Fruit fly (Drosophila melanogaster) whole organism, embryonic: ENCODE measurements around the gene CG12398.
A peak's percentile ranks its signal among the peaks of the same experiment; 100 is the strongest.

Experiments used
- Atf6 ChIP-seq: fragments of 200-800 bp; sonication (Bioruptor generic); IDR thresholded peaks from 2 replicates; pipeline ENCODE4 v1.3.6; 2022; ENCODE audit warnings: missing biosample characterization, missing genetic modification characterization
- Awh ChIP-seq: fragments of 200-800 bp; sonication (Bioruptor generic); IDR thresholded peaks from 2 replicates; pipeline ENCODE4, ENCODE4 v1.3.6; 2022; ENCODE audit warnings: missing biosample characterization, missing genetic modification characterization
- Bdp1 ChIP-seq: fragments of 200-800 bp; sonication (Bioruptor generic); optimal IDR thresholded peaks from 3 replicates; lab custom pipeline; 2016; ENCODE audit warnings: missing biosample characterization, missing genetic modification characterization
- Bgb ChIP-seq: fragments of 200-800 bp; sonication (Bioruptor generic); IDR thresholded peaks from 2 replicates; pipeline ENCODE4 v1.3.6; 2022; ENCODE audit warnings: missing biosample characterization, missing genetic modification characterization; ENCODE audit not compliant: partially characterized antibody
- CG10979 ChIP-seq: fragments of 200-800 bp; sonication (Bioruptor generic); optimal IDR thresholded peaks from 2 replicates; lab custom pipeline; 2018; ENCODE audit warnings: missing biosample characterization, mild to moderate bottlenecking, missing genetic modification characterization, moderate library complexity
- CG11247 ChIP-seq: fragments of 200-800 bp; sonication (Bioruptor generic); IDR thresholded peaks from 2 replicates; pipeline ENCODE4 v1.3.6; 2022; ENCODE audit warnings: missing biosample characterization, missing genetic modification characterization
- CG11398 ChIP-seq: fragments of 200-800 bp; sonication (Bioruptor generic); optimal IDR thresholded peaks from 2 replicates; lab custom pipeline; 2016; ENCODE audit warnings: missing biosample characterization, missing genetic modification characterization
- CG11560 ChIP-seq: fragments of 200-800 bp; sonication (Bioruptor generic); IDR thresholded peaks from 3 replicates; pipeline ENCODE4 v1.3.6; 2022; ENCODE audit warnings: missing biosample characterization, missing genetic modification characterization
- CG12391 ChIP-seq: fragments of 200-800 bp; sonication (Bioruptor generic); optimal IDR thresholded peaks from 3 replicates; lab custom pipeline; 2018; ENCODE audit warnings: missing biosample characterization, mild to moderate bottlenecking, missing genetic modification characterization, moderate library complexity
- CG15011 ChIP-seq: fragments of 200-800 bp; sonication (Bioruptor generic); optimal IDR thresholded peaks from 3 replicates; lab custom pipeline; 2018; ENCODE audit warnings: missing biosample characterization, mild to moderate bottlenecking, missing genetic modification characterization
- CG15601 ChIP-seq: fragments of 200-800 bp; sonication (Bioruptor generic); optimal IDR thresholded peaks from 3 replicates; lab custom pipeline; 2019; ENCODE audit warnings: missing biosample characterization, mild to moderate bottlenecking, missing genetic modification characterization, moderate library complexity
- CG1647 ChIP-seq: fragments of 200-800 bp; sonication (Bioruptor generic); optimal IDR thresholded peaks from 3 replicates; lab custom pipeline; 2016; ENCODE audit warnings: missing biosample characterization, missing genetic modification characterization
- CG17385 ChIP-seq: fragments of 200-800 bp; sonication (Bioruptor generic); optimal IDR thresholded peaks from 3 replicates; lab custom pipeline; 2018; ENCODE audit warnings: missing biosample characterization, mild to moderate bottlenecking, missing genetic modification characterization
- CG18262 ChIP-seq: fragments of 200-800 bp; optimal IDR thresholded peaks from 3 replicates; lab custom pipeline; 2019; ENCODE audit warnings: missing biosample characterization, mild to moderate bottlenecking, missing genetic modification characterization, moderate library complexity
- CG18476 ChIP-seq: fragments of 200-800 bp; sonication (Bioruptor generic); optimal IDR thresholded peaks from 2 replicates; lab custom pipeline; 2016; ENCODE audit warnings: missing biosample characterization, mild to moderate bottlenecking, missing genetic modification characterization
- CG2678 ChIP-seq: fragments of 200-800 bp; sonication (Bioruptor generic); optimal IDR thresholded peaks from 3 replicates; lab custom pipeline; 2019; ENCODE audit warnings: missing biosample characterization, mild to moderate bottlenecking, missing genetic modification characterization, moderate library complexity
- CG3407 ChIP-seq: fragments of 200-800 bp; sonication (Bioruptor generic); optimal IDR thresholded peaks from 2 replicates; lab custom pipeline; 2018; ENCODE audit warnings: missing biosample characterization, mild to moderate bottlenecking, missing genetic modification characterization
- CG3847 ChIP-seq: fragments of 200-800 bp; sonication (Bioruptor generic); IDR thresholded peaks from 2 replicates; pipeline ENCODE4 v1.3.6; 2022; ENCODE audit warnings: missing biosample characterization, missing genetic modification characterization
- CG4360 ChIP-seq: fragments of 200-800 bp; sonication (Bioruptor generic); IDR thresholded peaks from 2 replicates; pipeline ENCODE4 v1.3.6; 2022; ENCODE audit warnings: missing biosample characterization, missing genetic modification characterization
- CG4730 ChIP-seq: fragments of 200-800 bp; sonication (Bioruptor generic); IDR thresholded peaks from 2 replicates; pipeline ENCODE4 v1.3.6; 2022; ENCODE audit warnings: missing biosample characterization, missing genetic modification characterization
- CG6272 ChIP-seq: fragments of 200-800 bp; sonication (Bioruptor generic); IDR thresholded peaks from 2 replicates; pipeline ENCODE4 v1.3.6; 2022; ENCODE audit warnings: missing biosample characterization, missing genetic modification characterization
- CG6813 ChIP-seq: fragments of 200-800 bp; sonication (Bioruptor generic); optimal IDR thresholded peaks from 2 replicates; lab custom pipeline; 2017; ENCODE audit warnings: missing biosample characterization, missing genetic modification characterization, mild to moderate bottlenecking, moderate library complexity, missing genetic modification reagents
- CG7372 ChIP-seq: fragments of 200-800 bp; sonication (Bioruptor generic); IDR thresholded peaks from 2 replicates; pipeline ENCODE4 v1.3.6; 2022; ENCODE audit warnings: missing biosample characterization, missing genetic modification characterization
- CG7928 ChIP-seq: fragments of 200-800 bp; sonication (Bioruptor generic); optimal IDR thresholded peaks from 2 replicates; lab custom pipeline; 2017; ENCODE audit warnings: missing biosample characterization, mild to moderate bottlenecking, missing genetic modification characterization
- CG8281 ChIP-seq: fragments of 200-800 bp; sonication (Bioruptor generic); optimal IDR thresholded peaks from 2 replicates; lab custom pipeline; 2018; ENCODE audit warnings: missing biosample characterization, mild to moderate bottlenecking, missing genetic modification characterization, moderate library complexity
- CG9727 ChIP-seq: fragments of 200-800 bp; sonication (Bioruptor generic); optimal IDR thresholded peaks from 3 replicates; lab custom pipeline; 2017; ENCODE audit warnings: missing biosample characterization, mild to moderate bottlenecking, missing genetic modification characterization
- CG9876 ChIP-seq: fragments of 200-800 bp; sonication (Bioruptor generic); optimal IDR thresholded peaks from 2 replicates; lab custom pipeline; 2016; ENCODE audit warnings: missing biosample characterization, missing genetic modification characterization
- D19A ChIP-seq: fragments of 200-800 bp; optimal IDR thresholded peaks from 3 replicates; lab custom pipeline; 2019; ENCODE audit warnings: missing biosample characterization, mild to moderate bottlenecking, missing genetic modification characterization, moderate library complexity
- Dll ChIP-seq: fragments of 200-800 bp; sonication (Bioruptor generic); IDR thresholded peaks from 4 replicates; pipeline ENCODE4 v1.3.6; 2022; ENCODE audit warnings: missing biosample characterization, missing genetic modification characterization; ENCODE audit not compliant: partially characterized antibody
- Fer2 ChIP-seq: fragments of 200-800 bp; sonication (Bioruptor generic); optimal IDR thresholded peaks from 2 replicates; lab custom pipeline; 2018; ENCODE audit warnings: missing biosample characterization, mild to moderate bottlenecking, missing genetic modification characterization, moderate library complexity
- HLHmδ ChIP-seq: fragments of 200-800 bp; sonication (Bioruptor generic); optimal IDR thresholded peaks from 2 replicates; lab custom pipeline; 2018; ENCODE audit warnings: missing biosample characterization, mild to moderate bottlenecking, missing genetic modification characterization, moderate library complexity
- NfI ChIP-seq: fragments of 200-800 bp; sonication (Bioruptor generic); optimal IDR thresholded peaks from 3 replicates; lab custom pipeline; 2018; ENCODE audit warnings: missing biosample characterization, mild to moderate bottlenecking, missing genetic modification characterization, moderate library complexity
- Poxn ChIP-seq: fragments of 200-800 bp; sonication (Bioruptor generic); IDR thresholded peaks from 2 replicates; pipeline ENCODE4 v1.3.6; 2022; ENCODE audit warnings: missing biosample characterization, missing genetic modification characterization
- Rfx ChIP-seq: fragments of 200-800 bp; sonication (Bioruptor generic); IDR thresholded peaks from 2 replicates; pipeline ENCODE4 v1.3.6; 2022; ENCODE audit warnings: missing biosample characterization, missing genetic modification characterization
- Spps ChIP-seq: fragments of 200-800 bp; sonication (Bioruptor generic); optimal IDR thresholded peaks from 2 replicates; lab custom pipeline; 2018; ENCODE audit warnings: missing biosample characterization, mild to moderate bottlenecking, missing genetic modification characterization
- ac ChIP-seq: fragments of 200-800 bp; sonication (Bioruptor generic); optimal IDR thresholded peaks from 3 replicates; lab custom pipeline; 2017; ENCODE audit warnings: missing biosample characterization, mild to moderate bottlenecking, missing genetic modification characterization
- al ChIP-seq: fragments of 200-800 bp; sonication (Bioruptor generic); IDR thresholded peaks from 2 replicates; pipeline ENCODE4 v1.3.6; 2022; ENCODE audit warnings: missing biosample characterization, missing genetic modification characterization
- br ChIP-seq: fragments of >200 bp; optimal IDR thresholded peaks from 2 replicates; lab custom pipeline; 2017
- btn ChIP-seq: fragments of 200-800 bp; sonication (Bioruptor generic); optimal IDR thresholded peaks from 2 replicates; lab custom pipeline; 2016; ENCODE audit warnings: missing biosample characterization, missing genetic modification characterization
- en ChIP-seq: fragments of 200-800 bp; sonication (Bioruptor generic); optimal IDR thresholded peaks from 2 replicates; lab custom pipeline; 2016; ENCODE audit warnings: missing biosample characterization, missing genetic modification characterization
- fd96Cb ChIP-seq: fragments of 200-800 bp; sonication (Bioruptor generic); optimal IDR thresholded peaks from 2 replicates; lab custom pipeline; 2018; ENCODE audit warnings: missing biosample characterization, mild to moderate bottlenecking, missing genetic modification characterization, moderate library complexity
- gcm ChIP-seq: fragments of 200-800 bp; sonication (Bioruptor generic); optimal IDR thresholded peaks from 2 replicates; lab custom pipeline; 2019; ENCODE audit warnings: missing biosample characterization, mild to moderate bottlenecking, missing genetic modification characterization, moderate library complexity
- pnt ChIP-seq: fragments of 200-800 bp; sonication (Bioruptor generic); optimal IDR thresholded peaks from 3 replicates; lab custom pipeline; 2016; ENCODE audit warnings: missing biosample characterization, missing genetic modification characterization
- psq ChIP-seq: fragments of 200-800 bp; sonication (Bioruptor generic); optimal IDR thresholded peaks from 2 replicates; lab custom pipeline; 2017; ENCODE audit warnings: missing biosample characterization, missing genetic modification characterization
- ranshi ChIP-seq: fragments of 200-800 bp; sonication (Bioruptor generic); IDR thresholded peaks from 2 replicates; pipeline ENCODE4 v1.3.6; 2022; ENCODE audit warnings: missing biosample characterization, missing genetic modification characterization
- sqz ChIP-seq: fragments of 200-800 bp; sonication (Bioruptor generic); optimal IDR thresholded peaks from 3 replicates; lab custom pipeline; 2018; ENCODE audit warnings: missing biosample characterization, mild to moderate bottlenecking, missing genetic modification characterization
- tgo ChIP-seq: fragments of 200-800 bp; sonication (Bioruptor generic); IDR thresholded peaks from 3 replicates; pipeline ENCODE4 v1.3.6; 2022; ENCODE audit warnings: missing biosample characterization, missing genetic modification characterization
- vnd ChIP-seq: fragments of 200-800 bp; sonication (Bioruptor generic); IDR thresholded peaks from 3 replicates; pipeline ENCODE4 v1.3.6; 2022; ENCODE audit warnings: missing biosample characterization, missing genetic modification characterization; ENCODE audit not compliant: partially characterized antibody
- vvl ChIP-seq: fragments of 200-800 bp; sonication (Bioruptor generic); IDR thresholded peaks from 2 replicates; pipeline ENCODE4 v1.3.6; 2022; ENCODE audit warnings: missing biosample characterization, missing genetic modification characterization
- zfh1 ChIP-seq: fragments of 200-800 bp; sonication (Bioruptor generic); IDR thresholded peaks from 3 replicates; pipeline ENCODE4 v1.3.6; 2022; ENCODE audit warnings: missing biosample characterization, missing genetic modification characterization

The CG12398 gene

DNA sequence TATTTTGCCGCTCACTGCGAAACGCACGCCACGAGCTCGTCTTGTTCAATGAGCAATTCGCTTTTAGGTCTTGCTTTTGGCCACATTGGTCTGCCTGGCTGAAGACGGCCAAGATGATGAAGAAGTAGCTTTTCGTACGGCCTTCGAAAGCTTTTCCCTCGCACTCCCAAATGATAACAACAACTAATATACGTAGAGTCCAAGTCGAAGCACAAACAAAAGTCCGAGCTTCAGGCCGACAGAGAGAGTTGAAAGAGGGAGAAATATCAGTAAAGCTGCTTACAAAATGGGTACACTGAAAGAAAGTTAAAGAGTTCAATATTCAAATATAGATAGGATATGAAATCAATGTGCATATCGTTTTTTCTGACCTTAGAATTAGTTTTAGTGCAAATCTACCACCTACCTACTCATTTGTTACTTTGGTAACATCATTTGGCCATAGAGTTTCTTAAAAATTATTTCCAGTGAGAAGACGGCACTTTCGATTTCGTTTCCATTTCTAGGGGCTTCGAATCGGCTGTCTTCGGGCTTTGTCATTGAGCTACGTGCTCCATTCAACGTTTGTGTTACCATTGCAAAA is 31.0 kb downstream of the CG12398 start, which contains the start of the genes CG45064 and CG45065 (continued):
- peak; percentile 77 for TF ChIP-seq ranshi (GFP tag; lab: Robert Waterston, UW)
- TF ChIP-seq CG15601 (tag; lab: Kevin White, UChicago), result peak; percentile 89
- peak; percentile 89 for TF ChIP-seq zfh1 (GFP tag; lab: Robert Waterston, UW)
- TF ChIP-seq pnt, result peak; percentile 85
- TF ChIP-seq Spps, result peak; percentile 62
- TF ChIP-seq CG2678, result peak; percentile 93
- peak; percentile 71 for TF ChIP-seq sqz (GFP tag; lab: Kevin White, UChicago)
- peak; percentile 58 for TF ChIP-seq CG15011
- peak; percentile 71 for TF ChIP-seq CG6813 (GFP tag; lab: Kevin White, UChicago)
- TF ChIP-seq psq (GFP tag; lab: Kevin White, UChicago), result peak; percentile 64
- TF ChIP-seq CG6272 (GFP tag; lab: Robert Waterston, UW), result peak; percentile 48
- peak; percentile 66 for TF ChIP-seq CG1647
- TF ChIP-seq CG17385, result peak; percentile 79
- TF ChIP-seq CG10979, result peak; percentile 87
- TF ChIP-seq CG11560 (tag; lab: Robert Waterston, UW), result peak; percentile 55; the same call in 2 of the 3 replicates
- no peak for TF ChIP-seq Dll
- TF ChIP-seq NfI (GFP tag; lab: Kevin White, UChicago), result peak; percentile 81
- no peak for TF ChIP-seq ac
- TF ChIP-seq D19A (tag; lab: Kevin White, UChicago), result peak; percentile 81
- TF ChIP-seq Poxn (GFP tag; lab: Robert Waterston, UW), result no peak
- peak; percentile 89 for TF ChIP-seq CG12391 (tag; lab: Kevin White, UChicago)
- TF ChIP-seq btn (GFP tag; lab: Kevin White, UChicago), result peak; percentile 73
- TF ChIP-seq Bgb, result no peak
- TF ChIP-seq CG8281 (tag; lab: Kevin White, UChicago), result peak; percentile 58
- TF ChIP-seq CG9876 (GFP tag; lab: Kevin White, UChicago), result peak; percentile 45
- TF ChIP-seq vvl (GFP tag; lab: Robert Waterston, UW), result peak; percentile 94
- TF ChIP-seq CG4360 (GFP tag; lab: Robert Waterston, UW), result peak; percentile 48; the same call in 1 of the 2 replicates
- peak; percentile 89 for TF ChIP-seq fd96Cb (tag; lab: Kevin White, UChicago)
- TF ChIP-seq Fer2 (tag; lab: Kevin White, UChicago), result peak; percentile 3
- peak; percentile 56; the same call in 1 of the 2 replicates for TF ChIP-seq CG11247 (GFP tag; lab: Robert Waterston, UW)
- TF ChIP-seq CG7928 (GFP tag; lab: Kevin White, UChicago), result peak; percentile 31
- TF ChIP-seq en, result peak; percentile 56
- TF ChIP-seq CG3407, result peak; percentile 74
- TF ChIP-seq Bdp1 (GFP tag; lab: Kevin White, UChicago), result peak; percentile 62
- TF ChIP-seq CG7372, result peak; percentile 53; the same call in 1 of the 2 replicates
- TF ChIP-seq gcm (GFP tag; lab: Kevin White, UChicago), result peak; percentile 84
- TF ChIP-seq CG11398 (GFP tag; lab: Kevin White, UChicago), result peak; percentile 75
- TF ChIP-seq al (GFP tag; lab: Robert Waterston, UW), result peak; percentile 50
- no peak for TF ChIP-seq vnd (GFP tag; lab: Robert Waterston, UW)
- TF ChIP-seq CG18262 (tag; lab: Kevin White, UChicago), result peak; percentile 87
- TF ChIP-seq CG3847 (GFP tag; lab: Robert Waterston, UW), result peak; percentile 55
- peak; percentile 67 for TF ChIP-seq CG18476 (GFP tag; lab: Kevin White, UChicago)
- peak; percentile 93 for TF ChIP-seq Awh (GFP tag; lab: Robert Waterston, UW)
- peak; percentile 64 for TF ChIP-seq CG9727 (GFP tag; lab: Kevin White, UChicago)
- TF ChIP-seq Atf6 (GFP tag; lab: Robert Waterston, UW), result peak; percentile 72; the same call in 1 of the 2 replicates
- TF ChIP-seq tgo, result peak; percentile 66
- TF ChIP-seq Rfx (GFP tag; lab: Robert Waterston, UW), result peak; percentile 67
- no peak for TF ChIP-seq br (lab: Kevin White, UChicago)
- peak; percentile 73 for TF ChIP-seq CG4730 (GFP tag; lab: Robert Waterston, UW)
- TF ChIP-seq HLHmδ (GFP tag; lab: Kevin White, UChicago), result no peak
